Worm (Caenorhabditis elegans) whole organism, L3 larva: Measurements from ENCODE around the gene F49H12.3.

ENCODE experiments used
- R02D3.7 ChIP-seq: fragments of 150-350 bp; optimal IDR thresholded peaks from 2 replicates; lab custom pipeline; 2014; ENCODE audit warnings: missing biosample characterization, missing genetic modification characterization
- ZK546.5 ChIP-seq: sonication (generic microtip); optimal IDR thresholded peaks from 2 replicates; lab custom pipeline; 2017; ENCODE audit warnings: missing biosample characterization, missing genetic modification characterization
- ama-1 ChIP-seq: fragments of 150-350 bp; optimal IDR thresholded peaks from 2 replicates; lab custom pipeline; 2018
- ceh-16 ChIP-seq: sonication (generic microtip); optimal IDR thresholded peaks from 2 replicates; lab custom pipeline; 2017; ENCODE audit warnings: missing biosample characterization, missing genetic modification characterization
- ceh-28 ChIP-seq: fragments of 150-350 bp; optimal IDR thresholded peaks from 2 replicates; lab custom pipeline; 2014; ENCODE audit warnings: missing biosample characterization, missing genetic modification reagents, missing genetic modification characterization
- ceh-9 ChIP-seq: sonication (generic microtip); optimal IDR thresholded peaks from 2 replicates; lab custom pipeline; 2018; ENCODE audit warnings: missing biosample characterization, missing genetic modification characterization
- elt-2 ChIP-seq: sonication (generic microtip); optimal IDR thresholded peaks from 2 replicates; lab custom pipeline; 2016; ENCODE audit warnings: missing genetic modification reagents, mild to moderate bottlenecking, missing genetic modification characterization, missing compliant biosample characterization
- elt-3 ChIP-seq, 3 experiments: fragments of 150-350 bp in 1 of 3; sonication (generic microtip) in 2 of 3; optimal IDR thresholded peaks; 2 replicates in 2 of 3; 4 replicates in 1 of 3; lab custom pipeline; 2014 to 2017; ENCODE audit warnings: missing biosample characterization in 3 of 3, missing genetic modification characterization in 3 of 3
- eor-1 ChIP-seq, 2 experiments: fragments of 150-350 bp; optimal IDR thresholded peaks; 2 replicates each; lab custom pipeline; 2014 to 2018; ENCODE audit warnings: missing biosample characterization in 2 of 2, missing genetic modification characterization in 2 of 2
- fkh-10 ChIP-seq: sonication (generic microtip); optimal IDR thresholded peaks from 2 replicates; lab custom pipeline; 2017; ENCODE audit warnings: missing biosample characterization, missing genetic modification reagents, missing genetic modification characterization
- fkh-2 ChIP-seq: fragments of 150-350 bp; optimal IDR thresholded peaks from 2 replicates; lab custom pipeline; 2014; ENCODE audit warnings: missing biosample characterization, missing genetic modification reagents, missing genetic modification characterization
- hmg-11 ChIP-seq: sonication (generic microtip); optimal IDR thresholded peaks from 2 replicates; lab custom pipeline; 2016; ENCODE audit warnings: missing genetic modification characterization, missing compliant biosample characterization
- jun-1 ChIP-seq: fragments of 150-350 bp; optimal IDR thresholded peaks from 2 replicates; lab custom pipeline; 2014; ENCODE audit warnings: missing biosample characterization, missing genetic modification reagents, missing genetic modification characterization
- lsy-12 ChIP-seq: sonication (generic microtip); optimal IDR thresholded peaks from 2 replicates; lab custom pipeline; 2016; ENCODE audit warnings: mild to moderate bottlenecking, missing genetic modification characterization, missing compliant biosample characterization
- mdl-1 ChIP-seq: fragments of 150-350 bp; optimal IDR thresholded peaks from 2 replicates; lab custom pipeline; 2014; ENCODE audit warnings: missing biosample characterization, missing genetic modification characterization
- mml-1 ChIP-seq: fragments of 150-350 bp; sonication (generic microtip); optimal IDR thresholded peaks from 3 replicates; lab custom pipeline; 2014; ENCODE audit warnings: missing biosample characterization, missing genetic modification characterization
- nfya-1 ChIP-seq: sonication (generic microtip); optimal IDR thresholded peaks from 2 replicates; lab custom pipeline; 2017; ENCODE audit warnings: missing genetic modification characterization, mild to moderate bottlenecking, missing compliant biosample characterization, antibody characterized with exemption, moderate library complexity; ENCODE audit not compliant: insufficient read depth
- nhr-11 ChIP-seq: fragments of 150-350 bp; optimal IDR thresholded peaks from 2 replicates; lab custom pipeline; 2014; ENCODE audit warnings: missing biosample characterization, missing genetic modification characterization
- nhr-12 ChIP-seq: fragments of 150-350 bp; optimal IDR thresholded peaks from 2 replicates; lab custom pipeline; 2014; ENCODE audit warnings: missing biosample characterization, missing genetic modification characterization
- nhr-23 ChIP-seq: fragments of 150-350 bp; optimal IDR thresholded peaks from 2 replicates; lab custom pipeline; 2014; ENCODE audit warnings: missing biosample characterization, missing genetic modification reagents, missing genetic modification characterization
- nhr-237 ChIP-seq: fragments of 150-350 bp; optimal IDR thresholded peaks from 2 replicates; lab custom pipeline; 2014; ENCODE audit warnings: missing biosample characterization, missing genetic modification characterization
- nhr-43 ChIP-seq: sonication (generic microtip); optimal IDR thresholded peaks from 2 replicates; lab custom pipeline; 2016; ENCODE audit warnings: mild to moderate bottlenecking, missing genetic modification characterization, missing compliant biosample characterization; ENCODE audit not compliant: poor library complexity, severe bottlenecking
- nhr-76 ChIP-seq: fragments of 150-350 bp; sonication (generic microtip); optimal IDR thresholded peaks from 5 replicates; lab custom pipeline; 2014; ENCODE audit warnings: missing biosample characterization, missing genetic modification characterization
- nhr-77 ChIP-seq: fragments of 150-350 bp; optimal IDR thresholded peaks from 2 replicates; lab custom pipeline; 2014; ENCODE audit warnings: missing biosample characterization, missing genetic modification characterization
- pha-4 ChIP-seq: fragments of 150-350 bp; optimal IDR thresholded peaks from 2 replicates; lab custom pipeline; 2014; ENCODE audit warnings: missing biosample characterization, missing genetic modification reagents, missing genetic modification characterization
- pqm-1 ChIP-seq: fragments of 150-350 bp; optimal IDR thresholded peaks from 2 replicates; lab custom pipeline; 2017; ENCODE audit warnings: missing biosample characterization, missing genetic modification characterization, inconsistent platforms
- sea-2 ChIP-seq: fragments of 150-350 bp; sonication (generic microtip); optimal IDR thresholded peaks from 4 replicates; lab custom pipeline; 2014; ENCODE audit warnings: missing biosample characterization, missing genetic modification reagents, missing genetic modification characterization
- skn-1 ChIP-seq: fragments of 150-350 bp; optimal IDR thresholded peaks from 2 replicates; lab custom pipeline; 2014; ENCODE audit warnings: missing biosample characterization, missing genetic modification characterization
- snpc-4 ChIP-seq: fragments of 150-350 bp; optimal IDR thresholded peaks from 2 replicates; lab custom pipeline; 2014; ENCODE audit warnings: missing biosample characterization, missing genetic modification characterization
- tbx-2 ChIP-seq: sonication (generic microtip); optimal IDR thresholded peaks from 2 replicates; lab custom pipeline; 2016; ENCODE audit warnings: mild to moderate bottlenecking, missing genetic modification characterization, missing compliant biosample characterization
- unc-62 ChIP-seq: fragments of 150-350 bp; sonication (generic microtip); optimal IDR thresholded peaks from 4 replicates; lab custom pipeline; 2014; ENCODE audit warnings: missing biosample characterization, missing genetic modification reagents, missing genetic modification characterization
- ztf-11 ChIP-seq: fragments of 150-350 bp; optimal IDR thresholded peaks from 2 replicates; lab custom pipeline; 2014; ENCODE audit warnings: missing biosample characterization, missing genetic modification characterization

F49H12.3 gene

DNA sequence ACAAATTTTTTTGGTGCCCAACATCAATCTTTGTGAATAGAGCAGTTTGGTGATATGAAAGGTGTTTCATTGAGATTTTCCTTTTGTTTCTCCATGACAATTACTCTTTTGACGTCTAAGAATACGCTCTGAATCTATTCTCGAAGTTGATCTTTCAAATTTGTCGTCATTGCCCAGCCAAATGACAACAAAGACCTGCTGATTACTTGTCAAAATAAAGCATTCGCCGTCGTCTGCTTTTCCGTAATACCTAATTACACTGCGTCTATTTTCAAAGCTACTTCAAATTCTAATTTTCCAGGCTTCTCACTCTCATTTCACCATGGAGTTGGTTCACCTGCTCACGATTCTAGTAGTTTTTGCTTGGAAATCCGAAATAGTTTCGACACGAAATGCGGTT lies 21.1 kb downstream of the F49H12.3 start, which contains the start of gene F53B1.3:
Gene F53B1.3, plus strand, starts transcription at position 301 of the 400 bp plus-strand sequence.
- TF ChIP-seq R02D3.7 (tag; lab: Kevin White, UChicago) (no peak), nhr-12 (tag; lab: Kevin White, UChicago) (no peak), fkh-2 (tag; lab: Kevin White, UChicago) (no peak), ceh-16 (tag; lab: Kevin White, UChicago) (no peak)

DNA sequence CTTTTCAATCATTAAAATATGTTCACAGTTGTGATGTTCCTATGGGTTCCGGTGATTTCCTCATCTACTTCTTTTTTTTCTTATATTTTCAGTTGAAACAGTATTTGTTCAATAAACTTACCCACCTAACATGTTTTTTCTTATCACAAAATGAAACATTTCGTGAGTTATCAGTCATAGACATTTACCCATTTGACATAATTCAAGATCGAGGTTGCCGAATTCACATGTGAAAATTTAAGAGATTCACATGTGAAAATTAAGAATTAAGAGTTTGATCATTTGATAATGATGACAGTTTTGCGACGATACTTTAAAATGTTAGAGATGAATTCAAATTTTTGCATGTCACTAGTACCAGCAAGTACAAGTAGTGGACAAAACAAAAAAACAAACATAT lies 23.2 kb downstream of the F49H12.3 start:
- TF ChIP-seq ama-1 (lab: Kevin White, UChicago) (no peak), elt-2 (peak; percentile 88), pqm-1 (peak; percentile 64), nhr-76 (tag; lab: Kevin White, UChicago) (no peak), eor-1 (tag; optimal IDR thresholded peaks at IDR 0.05; lab: Kevin White, UChicago) (no peak)

DNA sequence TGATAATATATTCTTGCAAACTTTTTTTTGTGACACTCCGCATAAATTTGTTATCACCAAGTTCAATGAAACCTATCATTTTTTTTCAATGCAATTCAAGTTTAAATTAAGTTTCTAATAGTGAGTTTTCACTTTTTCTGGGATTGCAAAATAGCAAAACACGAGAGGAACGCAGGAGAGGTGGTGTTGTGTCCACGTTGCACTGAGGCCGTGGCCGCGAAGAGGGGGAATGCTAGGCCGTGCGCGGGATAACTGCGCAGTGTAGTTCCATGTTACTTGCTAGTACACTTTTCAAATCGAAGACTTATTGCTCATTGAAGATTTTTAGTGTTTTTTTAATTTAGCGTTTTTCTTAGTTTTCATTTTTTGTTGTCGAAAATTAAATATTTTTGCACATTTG lies 24.0 kb downstream of the F49H12.3 start:
- TF ChIP-seq R02D3.7 (tag; lab: Kevin White, UChicago) (no peak), eor-1 (tag; optimal IDR thresholded peaks at IDR 0.05; lab: Kevin White, UChicago) (no peak), fkh-10 (no peak), lsy-12 (tag; lab: Kevin White, UChicago) (no peak), nhr-23 (tag; lab: Kevin White, UChicago) (no peak), pqm-1 (no peak), ceh-28 (no peak), elt-2 (no peak), ZK546.5 (no peak), mdl-1 (tag; lab: Kevin White, UChicago) (no peak), nhr-11 (tag; lab: Kevin White, UChicago) (no peak), sea-2 (GFP tag; lab: Kevin White, UChicago) (no peak), elt-3 (tag; optimal IDR thresholded peaks at IDR 0.05; lab: Kevin White, UChicago) (no peak), nhr-43 (no peak), tbx-2 (tag; lab: Kevin White, UChicago) (no peak), nhr-77 (tag; lab: Kevin White, UChicago) (no peak), jun-1 (tag; lab: Kevin White, UChicago) (no peak), mml-1 (tag; lab: Kevin White, UChicago) (no peak), ztf-11 (tag; lab: Kevin White, UChicago) (no peak), skn-1 (tag; lab: Kevin White, UChicago) (no peak)

DNA sequence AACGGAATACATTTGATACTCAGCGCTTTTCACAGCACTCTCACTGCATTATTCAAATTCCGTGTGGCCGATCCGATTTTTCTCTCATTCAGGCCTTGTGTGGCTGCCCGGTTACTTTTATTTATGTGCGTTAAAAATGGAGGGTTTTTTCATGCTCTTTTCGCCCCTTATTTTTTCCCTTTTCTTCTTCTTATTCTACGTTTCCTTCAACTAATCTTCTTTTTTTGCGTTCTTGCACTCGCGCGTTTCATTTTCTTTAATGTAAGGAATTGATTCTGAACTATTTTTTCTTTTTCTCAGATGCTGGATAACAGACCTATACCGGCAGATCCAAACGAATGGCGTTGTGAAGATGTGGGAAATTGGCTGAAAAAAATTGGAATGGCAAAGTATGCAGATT lies 24.5 kb downstream of the F49H12.3 start, which contains the start of gene F53B1.2:
Gene F53B1.2, plus strand, starts transcription at position 301 of the 400 bp plus-strand sequence.
- TF ChIP-seq nhr-76 (tag; lab: Kevin White, UChicago) (no peak), sea-2 (GFP tag; lab: Kevin White, UChicago) (no peak), jun-1 (tag; lab: Kevin White, UChicago) (no peak), unc-62 (no peak), pqm-1 (no peak), nhr-237 (tag; lab: Kevin White, UChicago) (no peak), nfya-1 (tag; lab: Kevin White, UChicago) (no peak), hmg-11 (tag; lab: Kevin White, UChicago) (no peak), nhr-23 (tag; lab: Kevin White, UChicago) (no peak), ceh-9 (tag; lab: Kevin White, UChicago) (no peak)

DNA sequence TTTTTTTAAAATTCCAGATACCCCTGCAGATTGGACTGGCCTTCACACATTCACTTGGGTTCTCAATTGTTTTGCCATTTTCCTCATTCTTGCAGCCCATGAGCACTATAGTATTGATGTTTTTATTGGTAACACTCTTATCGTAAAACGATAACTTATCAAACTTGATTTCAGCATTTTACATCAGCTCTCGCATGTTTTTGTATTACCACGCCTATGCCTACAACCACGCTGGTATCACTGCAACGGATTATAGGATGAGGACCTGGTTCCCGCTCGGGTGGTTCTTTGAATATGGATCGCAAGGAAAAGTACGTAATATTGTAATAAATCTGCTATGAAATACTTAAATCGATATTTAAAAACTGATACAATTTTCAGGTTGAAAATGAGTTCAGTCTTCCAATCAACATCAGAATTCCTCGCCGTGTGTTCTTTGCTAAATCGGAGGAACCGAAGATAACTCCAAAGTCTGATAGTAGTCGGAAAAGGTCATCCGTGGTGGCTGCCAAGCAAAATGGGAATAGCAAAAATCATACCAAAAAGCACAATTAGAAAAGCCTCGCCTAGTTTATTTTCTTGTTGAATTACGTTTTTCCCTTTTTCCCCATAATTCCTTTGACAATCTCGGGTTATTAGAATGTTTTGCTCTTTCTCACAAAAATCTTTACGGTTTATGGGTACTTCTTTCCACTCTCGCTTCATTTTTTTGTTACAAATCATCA lies 26.6 kb downstream of the F49H12.3 start:
- TF ChIP-seq snpc-4 (tag; lab: Kevin White, UChicago): no peak
- no peak for TF ChIP-seq pha-4 (tag; lab: Kevin White, UChicago)
- TF ChIP-seq nhr-76 (tag; lab: Kevin White, UChicago): no peak
- TF ChIP-seq elt-2: no peak
- TF ChIP-seq nhr-43: peak; percentile 76
